Worm (Caenorhabditis elegans): ENCODE measurements around the gene plp-1.

DNA sequence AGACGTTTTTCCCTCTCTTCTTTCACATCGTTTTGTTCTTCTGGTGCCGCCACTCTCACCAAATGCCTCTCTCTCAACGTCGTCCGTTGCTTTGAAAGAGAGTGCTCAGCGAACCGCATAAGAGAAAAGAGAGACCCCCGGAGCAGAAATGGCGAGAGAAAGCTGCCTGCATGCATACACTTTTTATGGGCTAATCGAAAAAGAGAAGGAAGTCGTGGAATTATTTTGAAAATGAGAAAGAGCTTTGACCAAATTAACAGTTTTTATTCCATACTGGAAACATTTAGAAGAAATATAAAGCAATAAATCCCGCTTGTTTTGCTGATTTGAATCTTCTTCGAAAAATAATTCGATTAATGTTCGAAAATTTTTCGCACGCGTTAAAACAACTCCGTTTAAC lies 12.7 kb upstream of the plp-1 start:
- TF ChIP-seq him-1 (tag; optimal IDR thresholded peaks at IDR 0.05) = no peak
- TF ChIP-seq dao-5 (tag; optimal IDR thresholded peaks at IDR 0.05) = no peak
- no peak for TF ChIP-seq W03F9.2 (tag; optimal IDR thresholded peaks at IDR 0.05)

All from whole organism, L4/young adult.